Fruit fly (Drosophila melanogaster) whole organism, prepupa: ENCODE results near the gene CG12589.

Experiments
- Blimp-1 ChIP-seq: fragments of 200-800 bp; sonication (Bioruptor generic); optimal IDR thresholded peaks from 3 replicates; lab custom pipeline; 2017; ENCODE audit warnings: missing biosample characterization, missing genetic modification characterization, mild to moderate bottlenecking, moderate library complexity, missing genetic modification reagents
- CG10631 ChIP-seq: fragments of 200-800 bp; sonication (Bioruptor generic); optimal IDR thresholded peaks from 2 replicates; lab custom pipeline; 2016; ENCODE audit warnings: missing biosample characterization, missing genetic modification characterization
- CG10669 ChIP-seq: fragments of 200-800 bp; sonication (Bioruptor generic); optimal IDR thresholded peaks from 3 replicates; lab custom pipeline; 2018; ENCODE audit warnings: missing biosample characterization, mild to moderate bottlenecking, missing genetic modification characterization, moderate library complexity
- CG11294 ChIP-seq: fragments of 200-800 bp; sonication (Bioruptor generic); IDR thresholded peaks from 2 replicates; pipeline ENCODE4 v1.3.6; 2022; ENCODE audit warnings: missing biosample characterization, missing genetic modification characterization
- CG11762 ChIP-seq: fragments of 200-800 bp; sonication (Bioruptor generic); optimal IDR thresholded peaks from 3 replicates; lab custom pipeline; 2016; ENCODE audit warnings: missing biosample characterization, missing genetic modification characterization; ENCODE audit not compliant: insufficient read depth
- CG11902 ChIP-seq: fragments of 200-800 bp; sonication (Bioruptor generic); optimal IDR thresholded peaks from 3 replicates; lab custom pipeline; 2016; ENCODE audit warnings: missing biosample characterization, missing genetic modification characterization
- CG15336 ChIP-seq: fragments of 200-800 bp; sonication (Bioruptor generic); IDR thresholded peaks from 2 replicates; pipeline ENCODE4 v1.3.6; 2022; ENCODE audit warnings: missing biosample characterization, missing genetic modification characterization
- CG1621 ChIP-seq: fragments of 200-800 bp; sonication (Bioruptor generic); optimal IDR thresholded peaks from 3 replicates; lab custom pipeline; 2018; ENCODE audit warnings: missing biosample characterization, mild to moderate bottlenecking, missing genetic modification characterization
- CG16779 ChIP-seq: fragments of 200-800 bp; sonication (Bioruptor generic); optimal IDR thresholded peaks from 3 replicates; lab custom pipeline; 2017; ENCODE audit warnings: missing biosample characterization, mild to moderate bottlenecking, missing genetic modification characterization
- CG3032 ChIP-seq: fragments of 200-800 bp; optimal IDR thresholded peaks from 2 replicates; lab custom pipeline; 2019; ENCODE audit warnings: missing biosample characterization, mild to moderate bottlenecking, missing genetic modification characterization, moderate library complexity
- CG31627 ChIP-seq: fragments of 200-800 bp; sonication (Bioruptor generic); optimal IDR thresholded peaks from 3 replicates; lab custom pipeline; 2016; ENCODE audit warnings: missing biosample characterization, missing genetic modification characterization
- CG32006 ChIP-seq: fragments of 200-800 bp; sonication (Bioruptor generic); optimal IDR thresholded peaks from 3 replicates; lab custom pipeline; 2017; ENCODE audit warnings: missing biosample characterization, mild to moderate bottlenecking, missing genetic modification characterization
- CG3919 ChIP-seq: fragments of 200-800 bp; sonication (Bioruptor generic); optimal IDR thresholded peaks from 3 replicates; lab custom pipeline; 2016; ENCODE audit warnings: missing biosample characterization, missing genetic modification characterization
- CG4318 ChIP-seq: fragments of 200-800 bp; sonication (Bioruptor generic); optimal IDR thresholded peaks from 3 replicates; lab custom pipeline; 2017; ENCODE audit warnings: missing biosample characterization, mild to moderate bottlenecking, missing genetic modification characterization
- CG6163 ChIP-seq: fragments of 200-800 bp; sonication (Bioruptor generic); IDR thresholded peaks from 3 replicates; pipeline ENCODE4 v1.3.6; 2022; ENCODE audit warnings: missing biosample characterization, missing genetic modification characterization
- CG6808 ChIP-seq: fragments of 200-800 bp; sonication (Bioruptor generic); optimal IDR thresholded peaks from 3 replicates; lab custom pipeline; 2017; ENCODE audit warnings: missing biosample characterization, missing genetic modification characterization, mild to moderate bottlenecking, moderate library complexity, missing genetic modification reagents
- CG7368 ChIP-seq: fragments of 200-800 bp; sonication (Bioruptor generic); optimal IDR thresholded peaks from 3 replicates; lab custom pipeline; 2016; ENCODE audit warnings: missing biosample characterization, missing genetic modification characterization
- CG8119 ChIP-seq: fragments of 200-800 bp; sonication (Bioruptor generic); IDR thresholded peaks from 3 replicates; pipeline ENCODE4 v1.3.6; 2022; ENCODE audit warnings: missing biosample characterization, missing genetic modification characterization
- CG8319 ChIP-seq: fragments of 200-800 bp; sonication (Bioruptor generic); optimal IDR thresholded peaks from 3 replicates; lab custom pipeline; 2016; ENCODE audit warnings: missing biosample characterization, missing genetic modification characterization
- CG8632 ChIP-seq: fragments of 200-800 bp; sonication (Bioruptor generic); optimal IDR thresholded peaks from 3 replicates; lab custom pipeline; 2016; ENCODE audit warnings: missing biosample characterization, missing genetic modification characterization
- CG9139 ChIP-seq: fragments of 200-800 bp; sonication (Bioruptor generic); optimal IDR thresholded peaks from 3 replicates; lab custom pipeline; 2017; ENCODE audit warnings: missing biosample characterization, mild to moderate bottlenecking, missing genetic modification characterization
- Eip75B ChIP-seq: fragments of 200-800 bp; sonication (Bioruptor generic); optimal IDR thresholded peaks from 3 replicates; lab custom pipeline; 2016; ENCODE audit warnings: missing biosample characterization, missing genetic modification characterization
- Eip78C ChIP-seq: fragments of 200-800 bp; sonication (Bioruptor generic); peaks from one replicate; lab custom pipeline; 2016; ENCODE audit warnings: missing biosample characterization, missing genetic modification characterization
- Eip93F ChIP-seq: fragments of 200-800 bp; sonication (Bioruptor generic); optimal IDR thresholded peaks from 2 replicates; lab custom pipeline; 2016; ENCODE audit warnings: missing biosample characterization, mild to moderate bottlenecking, missing genetic modification characterization
- Ets21C ChIP-seq: fragments of 200-800 bp; sonication (Bioruptor generic); optimal IDR thresholded peaks from 3 replicates; lab custom pipeline; 2016; ENCODE audit warnings: missing biosample characterization, missing genetic modification characterization
- Ets96B ChIP-seq: fragments of 200-800 bp; optimal IDR thresholded peaks from 2 replicates; lab custom pipeline; 2019; ENCODE audit warnings: missing biosample characterization, mild to moderate bottlenecking, missing genetic modification characterization, moderate library complexity
- Gug ChIP-seq: fragments of 200-800 bp; sonication (Bioruptor generic); IDR thresholded peaks from 2 replicates; pipeline ENCODE4 v1.3.6; 2022; ENCODE audit warnings: missing biosample characterization, missing genetic modification characterization
- Hr39 ChIP-seq: fragments of 200-800 bp; sonication (Bioruptor generic); optimal IDR thresholded peaks from 2 replicates; lab custom pipeline; 2016; ENCODE audit warnings: missing biosample characterization, missing genetic modification characterization
- Hr4 ChIP-seq: fragments of 200-800 bp; sonication (Bioruptor generic); optimal IDR thresholded peaks from 3 replicates; lab custom pipeline; 2016; ENCODE audit warnings: missing biosample characterization, missing genetic modification characterization
- Lpt ChIP-seq: fragments of 200-800 bp; sonication (Bioruptor generic); optimal IDR thresholded peaks from 3 replicates; lab custom pipeline; 2016; ENCODE audit warnings: missing biosample characterization, missing genetic modification characterization
- Met ChIP-seq: fragments of 200-800 bp; sonication (Bioruptor generic); optimal IDR thresholded peaks from 3 replicates; lab custom pipeline; 2016; ENCODE audit warnings: missing biosample characterization, missing genetic modification characterization
- OdsH ChIP-seq: fragments of 200-800 bp; sonication (Bioruptor generic); optimal IDR thresholded peaks from 3 replicates; lab custom pipeline; 2016; ENCODE audit warnings: missing biosample characterization, missing genetic modification characterization
- Sox14 ChIP-seq: fragments of 200-800 bp; sonication (Bioruptor generic); optimal IDR thresholded peaks from 3 replicates; lab custom pipeline; 2016; ENCODE audit warnings: missing biosample characterization, missing genetic modification characterization
- achi ChIP-seq: fragments of 200-800 bp; sonication (Bioruptor generic); optimal IDR thresholded peaks from 3 replicates; lab custom pipeline; 2016; ENCODE audit warnings: missing biosample characterization, missing genetic modification characterization
- acj6 ChIP-seq: fragments of 200-800 bp; sonication (Bioruptor generic); optimal IDR thresholded peaks from 3 replicates; lab custom pipeline; 2016; ENCODE audit warnings: missing biosample characterization, missing genetic modification characterization
- cyc ChIP-seq: fragments of 200-800 bp; sonication (Bioruptor generic); optimal IDR thresholded peaks from 3 replicates; lab custom pipeline; 2016; ENCODE audit warnings: missing biosample characterization, missing genetic modification characterization
- dac ChIP-seq: fragments of 200-800 bp; sonication (Bioruptor generic); optimal IDR thresholded peaks from 2 replicates; lab custom pipeline; 2017; ENCODE audit warnings: missing biosample characterization, mild to moderate bottlenecking, missing genetic modification characterization
- dsx ChIP-seq: fragments of 200-800 bp; optimal IDR thresholded peaks from 3 replicates; lab custom pipeline; 2019; ENCODE audit warnings: missing biosample characterization, mild to moderate bottlenecking, missing genetic modification characterization, moderate library complexity; ENCODE audit not compliant: poor library complexity, severe bottlenecking
- eg ChIP-seq: fragments of 200-800 bp; sonication (Bioruptor generic); IDR thresholded peaks from 3 replicates; pipeline ENCODE4 v1.3.6; 2022; ENCODE audit warnings: missing biosample characterization, missing genetic modification characterization
- fd59A ChIP-seq: fragments of 200-800 bp; sonication (Bioruptor generic); optimal IDR thresholded peaks from 2 replicates; lab custom pipeline; 2017; ENCODE audit warnings: missing biosample characterization, mild to moderate bottlenecking, missing genetic modification characterization, missing genetic modification reagents
- fd85E ChIP-seq: fragments of 200-800 bp; sonication (Bioruptor generic); optimal IDR thresholded peaks from 3 replicates; lab custom pipeline; 2016; ENCODE audit warnings: missing biosample characterization, missing genetic modification characterization
- fkh ChIP-seq: fragments of 200-800 bp; sonication (Bioruptor generic); optimal IDR thresholded peaks from 3 replicates; lab custom pipeline; 2017; ENCODE audit warnings: missing biosample characterization, mild to moderate bottlenecking, missing genetic modification characterization, moderate library complexity
- salr ChIP-seq, 2 experiments: fragments of 200-800 bp; sonication (Bioruptor generic); optimal IDR thresholded peaks; 3 replicates each; lab custom pipeline; 2016 to 2018; ENCODE audit warnings: missing biosample characterization in 2 of 2, missing genetic modification characterization in 2 of 2, mild to moderate bottlenecking in 1 of 2
- spab ChIP-seq: fragments of 200-800 bp; sonication (Bioruptor generic); optimal IDR thresholded peaks from 2 replicates; lab custom pipeline; 2017; ENCODE audit warnings: missing biosample characterization, mild to moderate bottlenecking, missing genetic modification characterization, missing genetic modification reagents
- svp ChIP-seq: fragments of 200-800 bp; sonication (Bioruptor generic); peaks from one replicate; lab custom pipeline; 2016; ENCODE audit warnings: missing biosample characterization, missing genetic modification characterization
- topi ChIP-seq: fragments of 200-800 bp; sonication (Bioruptor generic); optimal IDR thresholded peaks from 3 replicates; lab custom pipeline; 2016; ENCODE audit warnings: missing biosample characterization, missing genetic modification characterization
- vri ChIP-seq: fragments of 200-800 bp; sonication (Bioruptor generic); optimal IDR thresholded peaks from 3 replicates; lab custom pipeline; 2016; ENCODE audit warnings: missing biosample characterization, mild to moderate bottlenecking, missing genetic modification characterization

CG12589 gene

dm6 chr3R:5089514-5090259 lies 49.1 kb downstream of the CG12589 start (continued):
- TF ChIP-seq CG11902 (GFP tag; lab: Kevin White, UChicago) (peak; percentile 27), CG3032 (tag; lab: Kevin White, UChicago) (peak; percentile 87), CG9139 (peak; percentile 61), fd59A (peak; percentile 88), dsx (peak; percentile 74), CG8319 (GFP tag; lab: Kevin White, UChicago) (peak; percentile 45), fd85E (GFP tag; lab: Kevin White, UChicago) (no peak), Hr4 (GFP tag; lab: Kevin White, UChicago) (peak; percentile 24), eg (GFP tag; lab: Robert Waterston, UW) (no peak), CG1621 (tag; lab: Kevin White, UChicago) (peak; percentile 5), svp (GFP tag; lab: Kevin White, UChicago) (peak; percentile 80), CG11762 (GFP tag; lab: Kevin White, UChicago) (peak; percentile 54), spab (GFP tag; lab: Kevin White, UChicago) (peak; percentile 88), Ets96B (tag; lab: Kevin White, UChicago) (peak; percentile 87), topi (peak; percentile 54), Eip78C (GFP tag; lab: Kevin White, UChicago) (peak; percentile 93), Lpt (GFP tag; lab: Kevin White, UChicago) (peak; percentile 23), CG32006 (GFP tag; lab: Kevin White, UChicago) (peak; percentile 82), CG6808 (peak; percentile 84), CG11294 (no peak), fkh (GFP tag; lab: Kevin White, UChicago) (no peak), Sox14 (peak; percentile 67), OdsH (peak; percentile 75), dac (peak; percentile 11), CG8632 (peak; percentile 69), vri (GFP tag; lab: Kevin White, UChicago) (peak; percentile 81), cyc (GFP tag; lab: Kevin White, UChicago) (peak; percentile 16), CG15336 (GFP tag; lab: Robert Waterston, UW) (peak; percentile 60), CG10669 (GFP tag; lab: Kevin White, UChicago) (peak; percentile 88)

dm6 chr3R:5087833-5088262 lies 50.9 kb downstream of the CG12589 start:
- TF ChIP-seq Gug (GFP tag; lab: Robert Waterston, UW) (no peak), Hr39 (GFP tag; lab: Kevin White, UChicago) (peak; percentile 57), spab (GFP tag; lab: Kevin White, UChicago) (peak; percentile 35), dac (no peak), OdsH (peak; percentile 6), topi (no peak), CG8632 (peak; percentile 34), Eip93F (GFP tag; lab: Kevin White, UChicago) (peak; percentile 78), CG11294 (no peak), CG31627 (GFP tag; lab: Kevin White, UChicago) (no peak), fd59A (no peak), fd85E (GFP tag; lab: Kevin White, UChicago) (no peak), CG4318 (no peak), CG9139 (peak; percentile 21), CG6808 (peak; percentile 35), Eip75B (peak; percentile 78), CG6163 (no peak), CG3919 (GFP tag; lab: Kevin White, UChicago) (no peak), Sox14 (peak; percentile 17), eg (GFP tag; lab: Robert Waterston, UW) (no peak), acj6 (GFP tag; lab: Kevin White, UChicago) (no peak), salr (GFP tag; optimal IDR thresholded peaks at IDR 0.05; lab: Kevin White, UChicago) (no peak), Met (GFP tag; lab: Kevin White, UChicago) (peak; percentile 26), CG10631 (no peak), Eip78C (GFP tag; lab: Kevin White, UChicago) (peak; percentile 42), CG11762 (GFP tag; lab: Kevin White, UChicago) (peak; percentile 13), CG16779 (peak; percentile 57), CG7368 (GFP tag; lab: Kevin White, UChicago) (no peak), Ets21C (GFP tag; lab: Kevin White, UChicago) (no peak), achi (no peak), Lpt (GFP tag; lab: Kevin White, UChicago) (peak; percentile 29), Ets96B (tag; lab: Kevin White, UChicago) (no peak), Blimp-1 (peak; percentile 11), CG8319 (GFP tag; lab: Kevin White, UChicago) (no peak), vri (GFP tag; lab: Kevin White, UChicago) (peak; percentile 92), CG8119 (GFP tag; lab: Robert Waterston, UW) (no peak)
